Worm (Caenorhabditis elegans): ENCODE data around the gene acs-10.

DNA sequence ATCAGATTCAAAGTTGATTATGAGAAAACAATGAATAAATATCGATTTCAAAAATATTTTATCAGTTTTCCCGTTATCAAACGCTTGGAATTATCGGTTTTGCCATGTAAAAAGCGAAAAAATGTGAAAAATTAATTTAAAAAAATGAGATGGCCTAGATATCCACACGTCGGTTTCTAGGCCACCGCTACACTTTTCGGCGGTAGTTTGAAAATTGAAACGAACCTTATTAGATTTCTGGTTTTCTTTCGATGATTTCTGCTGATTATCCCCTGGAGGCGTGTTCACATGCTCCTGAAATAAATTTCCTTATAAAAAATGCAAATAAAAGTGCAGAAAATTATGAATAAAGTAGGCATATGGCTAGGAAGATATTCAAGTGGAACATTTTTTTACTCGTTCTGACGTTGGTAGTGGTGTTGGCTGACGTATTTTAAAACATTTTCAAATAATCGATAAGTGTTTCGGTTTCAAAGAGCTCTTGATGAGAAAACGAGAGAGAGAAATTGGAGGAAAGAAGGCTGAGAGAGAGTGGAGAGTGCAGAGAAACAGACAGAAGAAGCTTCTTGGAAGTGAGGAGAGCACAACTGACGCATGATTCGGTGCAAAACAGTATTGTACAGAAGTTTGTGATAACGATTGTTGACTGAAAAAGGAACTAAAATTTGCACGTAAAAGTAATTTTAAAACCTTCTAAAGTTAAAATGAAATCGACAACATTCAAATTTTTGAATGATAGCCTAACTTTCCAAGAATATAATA lies 13.1 kb upstream of the acs-10 start:
- no peak for TF ChIP-seq unc-39 (tag; optimal IDR thresholded peaks at IDR 0.05)
- TF ChIP-seq mab-5 (tag; optimal IDR thresholded peaks at IDR 0.05), result no peak
- no peak for TF ChIP-seq mls-2 (tag; optimal IDR thresholded peaks at IDR 0.05)
- no peak for TF ChIP-seq ztf-11 (tag; optimal IDR thresholded peaks at IDR 0.05)
- no peak for TF ChIP-seq pha-4 (tag; optimal IDR thresholded peaks at IDR 0.05)
- TF ChIP-seq nhr-12 (tag; optimal IDR thresholded peaks at IDR 0.05), result no peak
- no peak for TF ChIP-seq elt-3 (tag; optimal IDR thresholded peaks at IDR 0.05)
- TF ChIP-seq lsy-2 (tag; optimal IDR thresholded peaks at IDR 0.05), result no peak
